Worm (Caenorhabditis elegans) whole organism, L4 larva: ENCODE data around the gene C39E6.2.

Experiments
- D1046.2 ChIP-seq: fragments of 200-800 bp; sonication (Bioruptor generic); IDR thresholded peaks from 2 replicates; pipeline ENCODE4 v1.3.6; 2022; ENCODE audit warnings: missing genetic modification characterization, missing compliant biosample characterization
- F44E2.7 ChIP-seq: fragments of 200-800 bp; sonication (Bioruptor generic); IDR thresholded peaks from 2 replicates; pipeline ENCODE4 v2.1.2; 2022; ENCODE audit warnings: missing genetic modification characterization, missing compliant biosample characterization
- R02D3.7 ChIP-seq: fragments of 150-350 bp; sonication (generic microtip); optimal IDR thresholded peaks from 3 replicates; lab custom pipeline; 2014; ENCODE audit warnings: missing biosample characterization, missing genetic modification characterization
- T20F7.1 ChIP-seq: fragments of 200-800 bp; sonication (Bioruptor generic); optimal IDR thresholded peaks from 2 replicates; lab custom pipeline; 2018; ENCODE audit warnings: mild to moderate bottlenecking, missing genetic modification characterization, missing compliant biosample characterization
- Y105C5A.15 ChIP-seq: fragments of 200-800 bp; sonication (Bioruptor generic); IDR thresholded peaks from 2 replicates; pipeline ENCODE4 v1.3.6; 2022; ENCODE audit warnings: missing genetic modification characterization, missing compliant biosample characterization
- Y5F2A.4 ChIP-seq: fragments of 200-800 bp; sonication (Bioruptor generic); optimal IDR thresholded peaks from 2 replicates; lab custom pipeline; 2018; ENCODE audit warnings: mild to moderate bottlenecking, missing genetic modification characterization, missing compliant biosample characterization
- Y75B8A.6 ChIP-seq: fragments of 200-800 bp; sonication (Bioruptor generic); IDR thresholded peaks from 2 replicates; pipeline ENCODE4 v1.3.6; 2022; ENCODE audit warnings: missing genetic modification reagents, missing genetic modification characterization, missing compliant biosample characterization
- aha-1 ChIP-seq: fragments of 150-350 bp; peaks from one replicate; lab custom pipeline; 2014; ENCODE audit warnings: missing biosample characterization, missing genetic modification characterization
- aly-2 ChIP-seq: sonication (generic microtip); optimal IDR thresholded peaks from 2 replicates; lab custom pipeline; 2018; ENCODE audit warnings: missing biosample characterization, missing genetic modification characterization
- ama-1 ChIP-seq: fragments of 150-350 bp; optimal IDR thresholded peaks from 2 replicates; lab custom pipeline; 2014; ENCODE audit warnings: inconsistent platforms, mixed read lengths
- attf-4 ChIP-seq: sonication (generic microtip); optimal IDR thresholded peaks from 3 replicates; lab custom pipeline; 2017; ENCODE audit warnings: missing biosample characterization, missing genetic modification characterization
- ceh-20 ChIP-seq: fragments of 200-800 bp; sonication (Bioruptor generic); IDR thresholded peaks from 2 replicates; pipeline ENCODE4 v1.3.6; 2022; ENCODE audit warnings: missing genetic modification reagents, missing genetic modification characterization, missing compliant biosample characterization
- ceh-62 ChIP-seq: sonication (generic microtip); optimal IDR thresholded peaks from 2 replicates; lab custom pipeline; 2017; ENCODE audit warnings: missing biosample characterization, missing genetic modification characterization
- ces-1 ChIP-seq: fragments of 150-350 bp; sonication (generic microtip); optimal IDR thresholded peaks from 4 replicates; lab custom pipeline; 2014; ENCODE audit warnings: missing biosample characterization, missing genetic modification reagents, missing genetic modification characterization
- daf-8 ChIP-seq: fragments of 200-800 bp; sonication (Bioruptor generic); IDR thresholded peaks from 2 replicates; pipeline ENCODE4 v1.3.6; 2022; ENCODE audit warnings: missing genetic modification characterization, missing compliant biosample characterization
- dmd-6 ChIP-seq: fragments of 200-800 bp; sonication (Bioruptor generic); IDR thresholded peaks from 2 replicates; pipeline ENCODE4 v1.3.6; 2022; ENCODE audit warnings: missing genetic modification reagents, missing genetic modification characterization, missing compliant biosample characterization
- dpl-1 ChIP-seq: fragments of 150-350 bp; optimal IDR thresholded peaks from 2 replicates; lab custom pipeline; 2014; ENCODE audit warnings: missing biosample characterization, missing genetic modification reagents, missing genetic modification characterization
- dve-1 ChIP-seq: sonication (generic microtip); optimal IDR thresholded peaks from 2 replicates; lab custom pipeline; 2017; ENCODE audit warnings: antibody characterized with exemption, mild to moderate bottlenecking, missing genetic modification characterization, missing compliant biosample characterization; ENCODE audit not compliant: insufficient read depth
- egl-27 ChIP-seq: sonication (generic microtip); optimal IDR thresholded peaks from 3 replicates; lab custom pipeline; 2017; ENCODE audit warnings: missing biosample characterization, missing genetic modification reagents, missing genetic modification characterization
- gei-8 ChIP-seq: fragments of 200-800 bp; sonication (Bioruptor generic); optimal IDR thresholded peaks from 2 replicates; lab custom pipeline; 2018; ENCODE audit warnings: mild to moderate bottlenecking, missing genetic modification characterization, missing compliant biosample characterization
- hlh-30 ChIP-seq: sonication (generic microtip); optimal IDR thresholded peaks from 2 replicates; lab custom pipeline; 2017; ENCODE audit warnings: antibody characterized with exemption, mild to moderate bottlenecking, missing genetic modification characterization, missing compliant biosample characterization; ENCODE audit not compliant: insufficient read depth
- lim-7 ChIP-seq: fragments of 200-800 bp; sonication (Bioruptor generic); IDR thresholded peaks from 2 replicates; pipeline ENCODE4 v1.3.6; 2022; ENCODE audit warnings: missing genetic modification characterization, missing compliant biosample characterization
- lin-1 ChIP-seq: fragments of 200-800 bp; sonication (Bioruptor generic); IDR thresholded peaks from 2 replicates; pipeline ENCODE4 v1.3.6; 2022; ENCODE audit warnings: missing genetic modification reagents, missing genetic modification characterization, missing compliant biosample characterization
- lin-15B ChIP-seq: fragments of 150-350 bp; sonication (generic microtip); optimal IDR thresholded peaks from 3 replicates; lab custom pipeline; 2014; ENCODE audit warnings: missing biosample characterization, missing genetic modification characterization
- lin-29 ChIP-seq: fragments of 200-800 bp; sonication (Bioruptor generic); IDR thresholded peaks from 2 replicates; pipeline ENCODE4 v1.3.6; 2022; ENCODE audit warnings: missing genetic modification reagents, missing genetic modification characterization, missing compliant biosample characterization
- lin-39 ChIP-seq: fragments of 150-350 bp; optimal IDR thresholded peaks from 2 replicates; lab custom pipeline; 2014; ENCODE audit warnings: missing biosample characterization, missing genetic modification reagents, missing genetic modification characterization
- lsy-2 ChIP-seq, 2 experiments: fragments of 150-350 bp in 1 of 2; sonication (generic microtip) in 1 of 2; optimal IDR thresholded peaks; 2 replicates each; lab custom pipeline; 2014 to 2017; ENCODE audit warnings: missing biosample characterization in 2 of 2, missing genetic modification characterization in 2 of 2
- mes-2 ChIP-seq: sonication (generic microtip); optimal IDR thresholded peaks from 2 replicates; lab custom pipeline; 2016; ENCODE audit warnings: missing genotype, mild to moderate bottlenecking, missing genetic modification characterization, missing compliant biosample characterization; ENCODE audit not compliant: poor library complexity, severe bottlenecking
- mxl-2 ChIP-seq: fragments of 200-800 bp; sonication (Bioruptor generic); conservative IDR thresholded peaks from 2 replicates; pipeline ENCODE4 v1.3.6; 2022; ENCODE audit warnings: missing genetic modification reagents, missing genetic modification characterization, missing compliant biosample characterization
- nhr-111 ChIP-seq: fragments of 200-800 bp; sonication (Bioruptor generic); optimal IDR thresholded peaks from 2 replicates; lab custom pipeline; 2018; ENCODE audit warnings: mild to moderate bottlenecking, missing genetic modification characterization, missing compliant biosample characterization
- nhr-25 ChIP-seq: sonication (generic microtip); optimal IDR thresholded peaks from 2 replicates; lab custom pipeline; 2017; ENCODE audit warnings: missing genetic modification characterization, mild to moderate bottlenecking, missing compliant biosample characterization, antibody characterized with exemption, moderate library complexity, borderline replicate concordance; ENCODE audit not compliant: insufficient read depth
- nhr-28 ChIP-seq: fragments of 150-350 bp; optimal IDR thresholded peaks from 2 replicates; lab custom pipeline; 2014; ENCODE audit warnings: missing biosample characterization, missing genetic modification characterization
- nhr-42 ChIP-seq: fragments of 200-800 bp; sonication (Bioruptor generic); IDR thresholded peaks from 2 replicates; pipeline ENCODE4 v1.3.6; 2022; ENCODE audit warnings: missing genetic modification characterization, missing compliant biosample characterization
- nhr-6 ChIP-seq: fragments of 150-350 bp; optimal IDR thresholded peaks from 2 replicates; lab custom pipeline; 2014; ENCODE audit warnings: missing biosample characterization, missing genetic modification characterization
- nhr-77 ChIP-seq: fragments of 150-350 bp; optimal IDR thresholded peaks from 2 replicates; lab custom pipeline; 2014; ENCODE audit warnings: missing biosample characterization, missing genetic modification characterization
- php-3 ChIP-seq: fragments of 200-800 bp; sonication (Bioruptor generic); IDR thresholded peaks from 2 replicates; pipeline ENCODE4 v1.3.6; 2022; ENCODE audit warnings: missing genetic modification reagents, missing genetic modification characterization, missing compliant biosample characterization
- rbr-2 ChIP-seq: sonication (generic microtip); optimal IDR thresholded peaks from 2 replicates; lab custom pipeline; 2016; ENCODE audit warnings: missing genotype, missing genetic modification characterization, missing compliant biosample characterization
- set-16 ChIP-seq: fragments of 200-800 bp; sonication (Bioruptor generic); IDR thresholded peaks from 2 replicates; pipeline ENCODE4 v1.3.6; 2022; ENCODE audit warnings: missing genetic modification reagents, missing genetic modification characterization, missing compliant biosample characterization
- tag-97 ChIP-seq: fragments of 200-800 bp; sonication (Bioruptor generic); IDR thresholded peaks from 2 replicates; pipeline ENCODE4 v1.3.6; 2022; ENCODE audit warnings: missing genetic modification characterization, missing compliant biosample characterization
- unc-62 ChIP-seq, 3 experiments: fragments of 150-350 bp in 1 of 3; sonication (generic microtip); optimal IDR thresholded peaks in 2 of 3; peaks in 1 of 3; 1 replicate in 1 of 3; 2 replicates in 2 of 3; lab custom pipeline; 2014 to 2017; ENCODE audit warnings: missing biosample characterization in 3 of 3, missing genetic modification characterization in 3 of 3, missing genetic modification reagents in 3 of 3, missing genotype in 1 of 3
- zfp-2 ChIP-seq: sonication (generic microtip); optimal IDR thresholded peaks from 2 replicates; lab custom pipeline; 2016; ENCODE audit warnings: mild to moderate bottlenecking, missing genetic modification characterization, missing compliant biosample characterization
- zfp-3 ChIP-seq: fragments of 200-800 bp; sonication (Bioruptor generic); conservative IDR thresholded peaks from 2 replicates; pipeline ENCODE4 v1.3.6; 2022; ENCODE audit warnings: missing genetic modification reagents, missing genetic modification characterization, missing compliant biosample characterization

The C39E6.2 gene

DNA sequence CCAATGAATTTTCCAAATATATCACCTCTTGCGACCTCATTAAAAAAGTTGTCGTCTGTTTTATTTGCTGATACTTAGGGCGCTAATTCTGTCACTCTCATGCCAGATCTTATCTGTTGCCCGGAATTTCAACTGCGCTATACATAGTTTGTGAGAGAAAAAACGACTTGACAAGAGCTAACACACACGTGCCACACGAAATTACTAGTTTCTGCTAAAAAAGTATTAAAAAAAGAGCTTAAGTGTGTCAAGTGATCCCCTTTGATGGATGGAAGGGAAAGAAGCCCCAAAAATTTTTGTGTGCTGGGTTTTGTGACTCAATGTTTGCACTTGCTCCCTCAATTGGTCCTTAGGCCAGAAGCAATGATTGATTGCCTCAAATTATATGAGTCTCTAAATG, 14.3 kb downstream of the C39E6.2 start:
- TF ChIP-seq mes-2 (tag; lab: Kevin White, UChicago), result no peak
- TF ChIP-seq aly-2 (tag; lab: Kevin White, UChicago), result no peak
- TF ChIP-seq lin-15B (tag; lab: Kevin White, UChicago), result no peak
- no peak for TF ChIP-seq rbr-2 (tag; lab: Kevin White, UChicago)
- TF ChIP-seq R02D3.7, result no peak
- peak; percentile 67; the same call in 1 of the 2 replicates for TF ChIP-seq ceh-20 (GFP tag; lab: Robert Waterston, UW)
- TF ChIP-seq tag-97 (GFP tag; lab: Robert Waterston, UW), result no peak
- TF ChIP-seq daf-8 (GFP tag; lab: Robert Waterston, UW), result no peak
- no peak for TF ChIP-seq nhr-6 (tag; lab: Kevin White, UChicago)
- no peak for TF ChIP-seq ces-1
- no peak for TF ChIP-seq dpl-1 (GFP tag; lab: Kevin White, UChicago)
- peak in 1 of 2 experiments; percentile 31 for TF ChIP-seq unc-62 (GFP tag; optimal IDR thresholded peaks at IDR 0.05 in 1 of 2; lab: Kevin White, UChicago)
- no peak for TF ChIP-seq unc-62 (tag; optimal IDR thresholded peaks at IDR 0.05; lab: Kevin White, UChicago)
- no peak for TF ChIP-seq set-16 (GFP tag; lab: Robert Waterston, UW)
- peak; percentile 47 for TF ChIP-seq lin-39 (tag; lab: Kevin White, UChicago)
- TF ChIP-seq nhr-28 (tag; lab: Kevin White, UChicago), result no peak
- TF ChIP-seq ama-1 (lab: Kevin White, UChicago), result no peak
- no peak for TF ChIP-seq dmd-6 (GFP tag; lab: Robert Waterston, UW)
- no peak for TF ChIP-seq nhr-77 (tag; lab: Kevin White, UChicago)
- no peak for TF ChIP-seq mxl-2 (GFP tag; lab: Robert Waterston, UW)
- TF ChIP-seq Y5F2A.4 (GFP tag; lab: Kevin White, UChicago), result no peak
- no peak for TF ChIP-seq dve-1
- TF ChIP-seq nhr-111 (GFP tag; lab: Kevin White, UChicago), result no peak
- peak; percentile 20 for TF ChIP-seq hlh-30
- TF ChIP-seq zfp-2 (tag; lab: Kevin White, UChicago), result no peak

ce11 chrX:4732752-4733151, 22.2 kb downstream of the C39E6.2 start, which contains the start of gene aman-1:
aman-1 (plus strand) TSS chrX:4733095.
- TF ChIP-seq php-3 (GFP tag; lab: Robert Waterston, UW) (no peak), nhr-111 (GFP tag; lab: Kevin White, UChicago) (no peak), nhr-42 (GFP tag; lab: Robert Waterston, UW) (no peak), zfp-3 (no peak), lim-7 (no peak), lin-29 (no peak), egl-27 (tag; lab: Kevin White, UChicago) (no peak), D1046.2 (no peak), T20F7.1 (GFP tag; lab: Kevin White, UChicago) (no peak), lin-1 (GFP tag; lab: Robert Waterston, UW) (no peak), gei-8 (GFP tag; lab: Kevin White, UChicago) (no peak), Y75B8A.6 (GFP tag; lab: Robert Waterston, UW) (no peak), attf-4 (no peak), lin-39 (tag; lab: Kevin White, UChicago) (no peak), rbr-2 (tag; lab: Kevin White, UChicago) (no peak)

DNA sequence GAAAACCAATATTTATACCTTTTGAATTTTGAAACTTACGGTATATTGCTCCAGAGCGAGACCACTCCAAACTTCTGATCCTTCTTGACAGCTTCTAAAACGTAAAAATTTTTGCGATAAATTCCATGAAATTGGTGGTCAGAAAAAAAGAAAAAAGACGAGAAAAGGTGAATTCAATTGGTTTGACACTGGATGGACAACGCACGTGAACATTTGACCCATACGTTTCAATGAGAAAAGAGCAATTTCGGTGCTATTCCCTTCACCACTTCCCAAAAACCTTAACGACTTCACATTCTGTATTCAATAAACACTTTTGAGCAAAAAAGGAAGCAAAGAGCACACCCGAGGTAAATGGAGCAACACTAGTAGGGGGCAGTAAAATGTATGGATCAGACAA, 27.5 kb downstream of the C39E6.2 start, which contains the start of gene acc-3:
acc-3 (minus strand) TSS at position 101 of the 400 bp plus-strand sequence.
- no peak for TF ChIP-seq nhr-77 (tag; lab: Kevin White, UChicago)
- TF ChIP-seq aha-1 (tag; lab: Kevin White, UChicago), result no peak
- TF ChIP-seq Y105C5A.15, result no peak
- TF ChIP-seq nhr-25 (tag; lab: Kevin White, UChicago), result no peak
- no peak for TF ChIP-seq lsy-2 (tag; optimal IDR thresholded peaks at IDR 0.05; lab: Kevin White, UChicago)
- TF ChIP-seq ceh-62 (tag; lab: Kevin White, UChicago), result no peak
- TF ChIP-seq F44E2.7 (GFP tag; lab: Robert Waterston, UW), result no peak
